Fruit fly (Drosophila melanogaster): ENCODE measurements around the gene CG7920.

dm6 chr3R:29995035-29995434 is 20.0 kb downstream of the CG7920 start, which contains the start of the genes CG7903 and Sas-6:
- TF ChIP-seq CTCF (optimal IDR thresholded peaks at IDR 0.05) (no peak), CG8478 (optimal IDR thresholded peaks at IDR 0.05) (no peak)
